Fruit fly (Drosophila melanogaster) whole organism, prepupa: ENCODE data around the gene CG15539.

Source experiments
- Blimp-1 ChIP-seq: fragments of 200-800 bp; sonication (Bioruptor generic); optimal IDR thresholded peaks from 3 replicates; lab custom pipeline; 2017; ENCODE audit warnings: missing biosample characterization, missing genetic modification characterization, mild to moderate bottlenecking, moderate library complexity, missing genetic modification reagents
- CG10631 ChIP-seq: fragments of 200-800 bp; sonication (Bioruptor generic); optimal IDR thresholded peaks from 2 replicates; lab custom pipeline; 2016; ENCODE audit warnings: missing biosample characterization, missing genetic modification characterization
- CG10669 ChIP-seq: fragments of 200-800 bp; sonication (Bioruptor generic); optimal IDR thresholded peaks from 3 replicates; lab custom pipeline; 2018; ENCODE audit warnings: missing biosample characterization, mild to moderate bottlenecking, missing genetic modification characterization, moderate library complexity
- CG11294 ChIP-seq: fragments of 200-800 bp; sonication (Bioruptor generic); IDR thresholded peaks from 2 replicates; pipeline ENCODE4 v1.3.6; 2022; ENCODE audit warnings: missing biosample characterization, missing genetic modification characterization
- CG11902 ChIP-seq: fragments of 200-800 bp; sonication (Bioruptor generic); optimal IDR thresholded peaks from 3 replicates; lab custom pipeline; 2016; ENCODE audit warnings: missing biosample characterization, missing genetic modification characterization
- CG15336 ChIP-seq: fragments of 200-800 bp; sonication (Bioruptor generic); IDR thresholded peaks from 2 replicates; pipeline ENCODE4 v1.3.6; 2022; ENCODE audit warnings: missing biosample characterization, missing genetic modification characterization
- CG1621 ChIP-seq: fragments of 200-800 bp; sonication (Bioruptor generic); optimal IDR thresholded peaks from 3 replicates; lab custom pipeline; 2018; ENCODE audit warnings: missing biosample characterization, mild to moderate bottlenecking, missing genetic modification characterization
- CG16779 ChIP-seq: fragments of 200-800 bp; sonication (Bioruptor generic); optimal IDR thresholded peaks from 3 replicates; lab custom pipeline; 2017; ENCODE audit warnings: missing biosample characterization, mild to moderate bottlenecking, missing genetic modification characterization
- CG3032 ChIP-seq: fragments of 200-800 bp; optimal IDR thresholded peaks from 2 replicates; lab custom pipeline; 2019; ENCODE audit warnings: missing biosample characterization, mild to moderate bottlenecking, missing genetic modification characterization, moderate library complexity
- CG32006 ChIP-seq: fragments of 200-800 bp; sonication (Bioruptor generic); optimal IDR thresholded peaks from 3 replicates; lab custom pipeline; 2017; ENCODE audit warnings: missing biosample characterization, mild to moderate bottlenecking, missing genetic modification characterization
- CG34406 ChIP-seq: fragments of 200-800 bp; sonication (Bioruptor generic); optimal IDR thresholded peaks from 3 replicates; lab custom pipeline; 2016; ENCODE audit warnings: missing biosample characterization, missing genetic modification characterization
- CG4318 ChIP-seq: fragments of 200-800 bp; sonication (Bioruptor generic); optimal IDR thresholded peaks from 3 replicates; lab custom pipeline; 2017; ENCODE audit warnings: missing biosample characterization, mild to moderate bottlenecking, missing genetic modification characterization
- CG6276 ChIP-seq: fragments of 200-800 bp; sonication (Bioruptor generic); optimal IDR thresholded peaks from 2 replicates; lab custom pipeline; 2017; ENCODE audit warnings: missing biosample characterization, mild to moderate bottlenecking, missing genetic modification characterization
- CG6792 ChIP-seq: fragments of 200-800 bp; sonication (Bioruptor generic); optimal IDR thresholded peaks from 3 replicates; lab custom pipeline; 2016; ENCODE audit warnings: missing biosample characterization, missing genetic modification characterization
- CG6808 ChIP-seq: fragments of 200-800 bp; sonication (Bioruptor generic); optimal IDR thresholded peaks from 3 replicates; lab custom pipeline; 2017; ENCODE audit warnings: missing biosample characterization, missing genetic modification characterization, mild to moderate bottlenecking, moderate library complexity, missing genetic modification reagents
- CG8119 ChIP-seq: fragments of 200-800 bp; sonication (Bioruptor generic); IDR thresholded peaks from 3 replicates; pipeline ENCODE4 v1.3.6; 2022; ENCODE audit warnings: missing biosample characterization, missing genetic modification characterization
- CG8319 ChIP-seq: fragments of 200-800 bp; sonication (Bioruptor generic); optimal IDR thresholded peaks from 3 replicates; lab custom pipeline; 2016; ENCODE audit warnings: missing biosample characterization, missing genetic modification characterization
- CG8632 ChIP-seq: fragments of 200-800 bp; sonication (Bioruptor generic); optimal IDR thresholded peaks from 3 replicates; lab custom pipeline; 2016; ENCODE audit warnings: missing biosample characterization, missing genetic modification characterization
- CG9139 ChIP-seq: fragments of 200-800 bp; sonication (Bioruptor generic); optimal IDR thresholded peaks from 3 replicates; lab custom pipeline; 2017; ENCODE audit warnings: missing biosample characterization, mild to moderate bottlenecking, missing genetic modification characterization
- Eip75B ChIP-seq: fragments of 200-800 bp; sonication (Bioruptor generic); optimal IDR thresholded peaks from 3 replicates; lab custom pipeline; 2016; ENCODE audit warnings: missing biosample characterization, missing genetic modification characterization
- Eip78C ChIP-seq: fragments of 200-800 bp; sonication (Bioruptor generic); peaks from one replicate; lab custom pipeline; 2016; ENCODE audit warnings: missing biosample characterization, missing genetic modification characterization
- Eip93F ChIP-seq: fragments of 200-800 bp; sonication (Bioruptor generic); optimal IDR thresholded peaks from 2 replicates; lab custom pipeline; 2016; ENCODE audit warnings: missing biosample characterization, mild to moderate bottlenecking, missing genetic modification characterization
- Ets96B ChIP-seq: fragments of 200-800 bp; optimal IDR thresholded peaks from 2 replicates; lab custom pipeline; 2019; ENCODE audit warnings: missing biosample characterization, mild to moderate bottlenecking, missing genetic modification characterization, moderate library complexity
- Gug ChIP-seq: fragments of 200-800 bp; sonication (Bioruptor generic); IDR thresholded peaks from 2 replicates; pipeline ENCODE4 v1.3.6; 2022; ENCODE audit warnings: missing biosample characterization, missing genetic modification characterization
- Hr39 ChIP-seq: fragments of 200-800 bp; sonication (Bioruptor generic); optimal IDR thresholded peaks from 2 replicates; lab custom pipeline; 2016; ENCODE audit warnings: missing biosample characterization, missing genetic modification characterization
- Hr4 ChIP-seq: fragments of 200-800 bp; sonication (Bioruptor generic); optimal IDR thresholded peaks from 3 replicates; lab custom pipeline; 2016; ENCODE audit warnings: missing biosample characterization, missing genetic modification characterization
- Lpt ChIP-seq: fragments of 200-800 bp; sonication (Bioruptor generic); optimal IDR thresholded peaks from 3 replicates; lab custom pipeline; 2016; ENCODE audit warnings: missing biosample characterization, missing genetic modification characterization
- Met ChIP-seq: fragments of 200-800 bp; sonication (Bioruptor generic); optimal IDR thresholded peaks from 3 replicates; lab custom pipeline; 2016; ENCODE audit warnings: missing biosample characterization, missing genetic modification characterization
- OdsH ChIP-seq: fragments of 200-800 bp; sonication (Bioruptor generic); optimal IDR thresholded peaks from 3 replicates; lab custom pipeline; 2016; ENCODE audit warnings: missing biosample characterization, missing genetic modification characterization
- Smox ChIP-seq: fragments of 200-800 bp; sonication (Bioruptor generic); optimal IDR thresholded peaks from 3 replicates; lab custom pipeline; 2016; ENCODE audit warnings: missing biosample characterization, missing genetic modification characterization
- Sox14 ChIP-seq: fragments of 200-800 bp; sonication (Bioruptor generic); optimal IDR thresholded peaks from 3 replicates; lab custom pipeline; 2016; ENCODE audit warnings: missing biosample characterization, missing genetic modification characterization
- Sox15 ChIP-seq: fragments of 200-800 bp; sonication (Bioruptor generic); optimal IDR thresholded peaks from 3 replicates; lab custom pipeline; 2016; ENCODE audit warnings: missing biosample characterization, missing genetic modification characterization
- acj6 ChIP-seq: fragments of 200-800 bp; sonication (Bioruptor generic); optimal IDR thresholded peaks from 3 replicates; lab custom pipeline; 2016; ENCODE audit warnings: missing biosample characterization, missing genetic modification characterization
- cyc ChIP-seq: fragments of 200-800 bp; sonication (Bioruptor generic); optimal IDR thresholded peaks from 3 replicates; lab custom pipeline; 2016; ENCODE audit warnings: missing biosample characterization, missing genetic modification characterization
- dac ChIP-seq: fragments of 200-800 bp; sonication (Bioruptor generic); optimal IDR thresholded peaks from 2 replicates; lab custom pipeline; 2017; ENCODE audit warnings: missing biosample characterization, mild to moderate bottlenecking, missing genetic modification characterization
- dsx ChIP-seq: fragments of 200-800 bp; optimal IDR thresholded peaks from 3 replicates; lab custom pipeline; 2019; ENCODE audit warnings: missing biosample characterization, mild to moderate bottlenecking, missing genetic modification characterization, moderate library complexity; ENCODE audit not compliant: poor library complexity, severe bottlenecking
- eg ChIP-seq: fragments of 200-800 bp; sonication (Bioruptor generic); IDR thresholded peaks from 3 replicates; pipeline ENCODE4 v1.3.6; 2022; ENCODE audit warnings: missing biosample characterization, missing genetic modification characterization
- fd85E ChIP-seq: fragments of 200-800 bp; sonication (Bioruptor generic); optimal IDR thresholded peaks from 3 replicates; lab custom pipeline; 2016; ENCODE audit warnings: missing biosample characterization, missing genetic modification characterization
- fkh ChIP-seq: fragments of 200-800 bp; sonication (Bioruptor generic); optimal IDR thresholded peaks from 3 replicates; lab custom pipeline; 2017; ENCODE audit warnings: missing biosample characterization, mild to moderate bottlenecking, missing genetic modification characterization, moderate library complexity
- net ChIP-seq: fragments of 200-800 bp; sonication (Bioruptor generic); optimal IDR thresholded peaks from 3 replicates; lab custom pipeline; 2016; ENCODE audit warnings: missing biosample characterization, missing genetic modification characterization
- salr ChIP-seq, 2 experiments: fragments of 200-800 bp; sonication (Bioruptor generic); optimal IDR thresholded peaks; 3 replicates each; lab custom pipeline; 2016 to 2018; ENCODE audit warnings: missing biosample characterization in 2 of 2, missing genetic modification characterization in 2 of 2, mild to moderate bottlenecking in 1 of 2
- spab ChIP-seq: fragments of 200-800 bp; sonication (Bioruptor generic); optimal IDR thresholded peaks from 2 replicates; lab custom pipeline; 2017; ENCODE audit warnings: missing biosample characterization, mild to moderate bottlenecking, missing genetic modification characterization, missing genetic modification reagents
- ss ChIP-seq, 2 experiments: fragments of 200-800 bp; sonication (Bioruptor generic); optimal IDR thresholded peaks; 2 replicates in 1 of 2; 3 replicates in 1 of 2; lab custom pipeline; 2017 to 2018; ENCODE audit warnings: mild to moderate bottlenecking in 2 of 2, missing biosample characterization in 2 of 2, missing genetic modification characterization in 2 of 2, moderate library complexity in 1 of 2
- svp ChIP-seq: fragments of 200-800 bp; sonication (Bioruptor generic); peaks from one replicate; lab custom pipeline; 2016; ENCODE audit warnings: missing biosample characterization, missing genetic modification characterization
- vri ChIP-seq: fragments of 200-800 bp; sonication (Bioruptor generic); optimal IDR thresholded peaks from 3 replicates; lab custom pipeline; 2016; ENCODE audit warnings: missing biosample characterization, mild to moderate bottlenecking, missing genetic modification characterization

The CG15539 gene

DNA sequence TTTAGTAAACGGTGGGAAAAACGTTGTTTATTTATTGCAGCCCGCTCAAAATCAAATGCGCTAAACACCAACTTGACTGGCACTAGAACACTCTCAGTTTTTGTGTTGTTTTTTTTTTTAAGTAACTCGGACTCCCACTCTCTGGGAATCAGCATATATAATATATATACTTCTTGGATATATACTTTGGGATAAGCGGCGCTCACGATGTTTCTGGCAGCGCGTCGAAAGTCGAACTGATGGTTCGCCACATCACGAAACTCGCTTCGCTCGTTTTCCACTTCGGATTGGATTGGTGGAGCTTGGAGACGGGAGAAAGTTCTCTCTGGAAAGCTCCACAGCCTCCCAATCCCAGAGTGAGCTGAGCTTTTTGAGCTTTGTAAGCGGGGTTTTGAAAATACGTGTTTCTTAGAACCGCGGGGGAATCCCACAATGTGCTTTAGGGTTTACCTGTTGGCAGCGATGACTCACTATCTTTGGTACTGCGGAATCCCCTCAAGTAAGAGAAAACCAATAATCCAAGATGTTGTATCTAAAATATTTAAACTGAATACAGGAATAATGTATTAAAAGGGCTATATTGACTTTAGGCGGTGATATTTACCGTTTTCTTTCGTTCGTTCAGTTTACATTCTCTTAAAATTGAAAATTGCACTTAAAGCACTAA, 21.1 kb downstream of the CG15539 start, which contains the start of gene jdp (continued):
- TF ChIP-seq CG11902: no peak
- TF ChIP-seq Ets96B (tag; lab: Kevin White, UChicago): no peak
- TF ChIP-seq vri (GFP tag; lab: Kevin White, UChicago): peak; percentile 11
- no peak for TF ChIP-seq fd85E (GFP tag; lab: Kevin White, UChicago)
- TF ChIP-seq CG3032 (tag; lab: Kevin White, UChicago): no peak
- peak; percentile 8 for TF ChIP-seq Met (GFP tag; lab: Kevin White, UChicago)
- peak; percentile 18 to 37 for TF ChIP-seq ss (GFP tag; optimal IDR thresholded peaks at IDR 0.05; lab: Kevin White, UChicago)
- peak; percentile 4 for TF ChIP-seq spab (GFP tag; lab: Kevin White, UChicago)
- TF ChIP-seq svp (GFP tag; lab: Kevin White, UChicago): peak; percentile 53
- TF ChIP-seq, all 60 proteins: peak for 16

DNA sequence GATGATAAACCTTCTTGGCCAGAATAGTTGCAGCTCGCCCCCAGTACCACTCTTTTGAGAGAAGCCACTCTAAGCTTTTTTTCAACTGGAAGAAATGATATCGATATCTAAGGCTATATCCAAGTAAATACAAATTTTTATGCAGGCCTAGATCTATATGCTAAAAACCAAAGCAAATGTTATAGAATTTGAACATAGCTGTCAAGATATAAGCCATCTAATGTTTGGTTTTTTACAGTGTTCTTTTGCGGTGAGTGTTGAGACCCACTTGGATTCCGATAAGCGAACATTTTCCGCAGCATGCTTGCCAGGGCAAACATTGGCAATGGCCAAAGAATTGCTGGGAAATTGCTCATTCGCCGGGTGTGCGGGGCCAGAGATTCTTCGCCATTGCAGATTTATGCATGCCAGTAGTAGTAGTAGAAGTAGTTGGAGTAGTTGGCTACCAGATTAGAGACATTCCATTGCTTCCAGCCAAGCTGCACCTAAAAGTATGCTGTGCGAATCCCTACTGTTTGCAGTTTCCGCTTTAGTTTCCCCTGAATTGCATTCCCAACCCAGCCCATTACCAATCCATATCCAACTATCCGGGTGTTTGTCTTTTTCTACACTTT, 23.0 kb downstream of the CG15539 start:
- 0 out of 2 replicates have a peak, but pooled peaks have one; percentile 34 for TF ChIP-seq CG15336
- TF ChIP-seq CG32006: peak; percentile 29
- TF ChIP-seq CG3032 (tag; lab: Kevin White, UChicago): no peak
- TF ChIP-seq fd85E (GFP tag; lab: Kevin White, UChicago): no peak
- TF ChIP-seq Eip78C (GFP tag; lab: Kevin White, UChicago): peak; percentile 32
- TF ChIP-seq eg (GFP tag; lab: Robert Waterston, UW): peak; percentile 41; the same call in 1 of the 3 replicates
- TF ChIP-seq dsx (GFP tag; lab: Kevin White, UChicago): no peak

DNA sequence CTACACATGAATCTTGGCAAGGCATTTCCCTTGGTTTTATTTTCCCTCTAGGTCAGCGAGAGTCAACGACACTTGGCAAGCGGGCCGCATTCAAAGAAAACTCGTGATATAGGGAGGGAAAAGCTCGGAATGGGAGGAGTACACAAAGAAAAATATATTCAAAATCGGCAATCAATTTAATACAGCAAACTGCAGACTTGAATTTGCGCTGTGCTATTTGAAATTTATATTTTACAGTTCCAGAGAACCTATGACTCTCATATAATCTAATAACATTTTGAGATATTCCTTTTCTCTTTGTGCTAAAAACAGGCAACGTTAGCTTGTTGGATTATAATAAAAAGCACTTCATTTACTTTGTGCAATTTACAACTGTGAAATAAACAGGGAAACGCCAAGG, 23.8 kb downstream of the CG15539 start:
- TF ChIP-seq CG1621 (tag; lab: Kevin White, UChicago) (no peak), Met (GFP tag; lab: Kevin White, UChicago) (no peak), Smox (GFP tag; lab: Kevin White, UChicago) (no peak), CG8119 (GFP tag; lab: Robert Waterston, UW) (peak; percentile 35; the same call in 1 of the 3 replicates), fd85E (GFP tag; lab: Kevin White, UChicago) (no peak), salr (GFP tag; optimal IDR thresholded peaks at IDR 0.05; lab: Kevin White, UChicago) (no peak), CG6276 (GFP tag; lab: Kevin White, UChicago) (no peak), Lpt (GFP tag; lab: Kevin White, UChicago) (no peak), Eip75B (GFP tag; lab: Kevin White, UChicago) (no peak), CG6792 (no peak), ss (GFP tag; optimal IDR thresholded peaks at IDR 0.05; lab: Kevin White, UChicago) (no peak), Hr4 (GFP tag; lab: Kevin White, UChicago) (peak; percentile 36), acj6 (GFP tag; lab: Kevin White, UChicago) (no peak), dac (GFP tag; lab: Kevin White, UChicago) (no peak), CG16779 (tag; lab: Kevin White, UChicago) (no peak), CG32006 (peak; percentile 41), CG8632 (no peak), vri (GFP tag; lab: Kevin White, UChicago) (no peak), Gug (GFP tag; lab: Robert Waterston, UW) (peak; percentile 24; the same call in 1 of the 2 replicates), Blimp-1 (GFP tag; lab: Kevin White, UChicago) (no peak), fkh (no peak), CG34406 (GFP tag; lab: Kevin White, UChicago) (no peak), Eip93F (GFP tag; lab: Kevin White, UChicago) (no peak), net (GFP tag; lab: Kevin White, UChicago) (no peak), CG9139 (GFP tag; lab: Kevin White, UChicago) (no peak), Sox15 (GFP tag; lab: Kevin White, UChicago) (no peak), dsx (GFP tag; lab: Kevin White, UChicago) (no peak), CG10669 (GFP tag; lab: Kevin White, UChicago) (no peak), CG4318 (GFP tag; lab: Kevin White, UChicago) (no peak), Hr39 (GFP tag; lab: Kevin White, UChicago) (no peak), OdsH (no peak), Sox14 (GFP tag; lab: Kevin White, UChicago) (peak; percentile 14), Eip78C (GFP tag; lab: Kevin White, UChicago) (peak; percentile 48), CG10631 (peak; percentile 0), CG11294 (GFP tag; lab: Robert Waterston, UW) (no peak), CG6808 (GFP tag; lab: Kevin White, UChicago) (no peak), CG8319 (no peak), cyc (no peak)
